Worm (Caenorhabditis elegans): ENCODE results near the gene col-154.

ce11 chrV:11344112-11344511 lies 41.0 kb upstream of the col-154 start:
- no peak for TF ChIP-seq flt-1 (GFP tag; IDR thresholded peaks at IDR 0.05)
- TF ChIP-seq hmbx-1 (tag; optimal IDR thresholded peaks at IDR 0.05), result no peak
- TF ChIP-seq ama-1 (optimal IDR thresholded peaks at IDR 0.05), result peak; percentile 8
- no peak for TF ChIP-seq ets-7 (tag; optimal IDR thresholded peaks at IDR 0.05)
- no peak for TF ChIP-seq tbx-11 (GFP tag; IDR thresholded peaks at IDR 0.05)
- TF ChIP-seq aly-1 (tag; optimal IDR thresholded peaks at IDR 0.05), result no peak
- no peak for TF ChIP-seq tbx-37 (GFP tag; conservative IDR thresholded peaks at IDR 0.05)
